Worm (Caenorhabditis elegans): ENCODE measurements around the gene algn-9.

- TF ChIP-seq F16B12.6 (tag; optimal IDR thresholded peaks at IDR 0.05) (no peak), ceh-8 (GFP tag; optimal IDR thresholded peaks at IDR 0.05) (no peak)
Measured at ce11 chrII:10566458-10566857, 17.7 kb upstream of the algn-9 start.

Data from whole organism, L1 larva.